Worm (Caenorhabditis elegans): ENCODE results near the gene pes-8.

pes-8 gene

ce11 chrX:9278653-9279052, 27.1 kb downstream of the pes-8 start, which contains the start of gene B0416.4:
TSS of gene B0416.4 (plus strand) at chrX:9278953.
- TF ChIP-seq lim-6 (tag; optimal IDR thresholded peaks at IDR 0.05) (no peak), pros-1 (tag; optimal IDR thresholded peaks at IDR 0.05) (no peak), ceh-31 (tag; optimal IDR thresholded peaks at IDR 0.05) (no peak), ceh-6 (GFP tag; optimal IDR thresholded peaks at IDR 0.05) (no peak), F13H6.1 (tag; optimal IDR thresholded peaks at IDR 0.05) (no peak), madf-2 (tag; optimal IDR thresholded peaks at IDR 0.05) (no peak), eyg-1 (tag; optimal IDR thresholded peaks at IDR 0.05) (no peak), C38D4.7 (GFP tag; optimal IDR thresholded peaks at IDR 0.05) (no peak), nhr-232 (tag; optimal IDR thresholded peaks at IDR 0.05) (no peak), lin-11 (tag; optimal IDR thresholded peaks at IDR 0.05) (no peak), ceh-24 (tag; optimal IDR thresholded peaks at IDR 0.05) (no peak), tbx-2 (tag; optimal IDR thresholded peaks at IDR 0.05) (no peak), ceh-18 (tag; optimal IDR thresholded peaks at IDR 0.05) (no peak)

- TF ChIP-seq sox-4 (tag; optimal IDR thresholded peaks at IDR 0.05) (no peak), T23F11.4 (GFP tag; optimal IDR thresholded peaks at IDR 0.05) (no peak), pag-3 (tag; optimal IDR thresholded peaks at IDR 0.05; ENCODE audit: borderline replicate concordance) (no peak), elt-4 (tag; optimal IDR thresholded peaks at IDR 0.05) (no peak), ceh-22 (tag; optimal IDR thresholded peaks at IDR 0.05) (no peak), unc-86 (tag; optimal IDR thresholded peaks at IDR 0.05) (no peak), Y22D7AL.16 (tag; optimal IDR thresholded peaks at IDR 0.05) (no peak), K02D7.2 (tag; optimal IDR thresholded peaks at IDR 0.05) (no peak), ttx-3 (tag; optimal IDR thresholded peaks at IDR 0.05) (no peak), rnt-1 (tag; optimal IDR thresholded peaks at IDR 0.05) (no peak), unc-3 (GFP tag; conservative IDR thresholded peaks at IDR 0.05) (no peak), unc-3 (tag; optimal IDR thresholded peaks at IDR 0.05) (no peak), hlh-8 (tag; optimal IDR thresholded peaks at IDR 0.05) (no peak), fkh-6 (tag; optimal IDR thresholded peaks at IDR 0.05) (no peak), nhr-232 (tag; optimal IDR thresholded peaks at IDR 0.05) (no peak), nhr-11 (tag; optimal IDR thresholded peaks at IDR 0.05) (no peak), ceh-31 (tag; optimal IDR thresholded peaks at IDR 0.05) (no peak), zip-5 (tag; optimal IDR thresholded peaks at IDR 0.05) (no peak), odd-2 (tag; optimal IDR thresholded peaks at IDR 0.05) (no peak)
Observed at ce11 chrX:9283026-9283425, 31.4 kb downstream of the pes-8 start, which contains the start of gene B0416.11. TSS of gene B0416.11 (minus strand) at chrX:9283126.

ce11 chrX:9291345-9291744, 39.8 kb downstream of the pes-8 start, which contains the start of gene B0416.3:
TSS of gene B0416.3 (plus strand) at chrX:9291645.
- TF ChIP-seq npax-4 (tag; optimal IDR thresholded peaks at IDR 0.05) = no peak
- TF ChIP-seq ceh-48 (tag; optimal IDR thresholded peaks at IDR 0.05) = no peak
- no peak for TF ChIP-seq ceh-6 (GFP tag; optimal IDR thresholded peaks at IDR 0.05)
- TF ChIP-seq ceh-31 (tag; optimal IDR thresholded peaks at IDR 0.05) = no peak
- no peak for TF ChIP-seq unc-42 (tag; optimal IDR thresholded peaks at IDR 0.05)
- TF ChIP-seq pha-4 (tag; optimal IDR thresholded peaks at IDR 0.05) = no peak
- no peak for TF ChIP-seq sox-4 (tag; optimal IDR thresholded peaks at IDR 0.05)
- TF ChIP-seq ceh-14 (tag; optimal IDR thresholded peaks at IDR 0.05) = no peak
- TF ChIP-seq lin-11 (tag; optimal IDR thresholded peaks at IDR 0.05) = no peak
- TF ChIP-seq nhr-11 (tag; optimal IDR thresholded peaks at IDR 0.05) = no peak
- TF ChIP-seq T23F11.4 (GFP tag; optimal IDR thresholded peaks at IDR 0.05) = no peak
- no peak for TF ChIP-seq ref-2 (tag; optimal IDR thresholded peaks at IDR 0.05)
- no peak for TF ChIP-seq che-1 (tag; optimal IDR thresholded peaks at IDR 0.05)
- no peak for TF ChIP-seq tbx-2 (tag; optimal IDR thresholded peaks at IDR 0.05)
- TF ChIP-seq ttx-3 (tag; optimal IDR thresholded peaks at IDR 0.05) = no peak
- no peak for TF ChIP-seq tbx-7 (tag; optimal IDR thresholded peaks at IDR 0.05)

- no peak for TF ChIP-seq gmeb-2 (tag; optimal IDR thresholded peaks at IDR 0.05)
- no peak for TF ChIP-seq unc-42 (tag; optimal IDR thresholded peaks at IDR 0.05)
- TF ChIP-seq ztf-16 (tag; optimal IDR thresholded peaks at IDR 0.05) = no peak
- TF ChIP-seq elt-2 (tag; optimal IDR thresholded peaks at IDR 0.05) = no peak
- TF ChIP-seq ceh-18 (tag; optimal IDR thresholded peaks at IDR 0.05) = no peak
- no peak for TF ChIP-seq fkh-6 (tag; optimal IDR thresholded peaks at IDR 0.05)
- no peak for TF ChIP-seq lin-11 (tag; optimal IDR thresholded peaks at IDR 0.05)
- TF ChIP-seq ceh-9 (tag; optimal IDR thresholded peaks at IDR 0.05) = no peak
- TF ChIP-seq ref-2 (tag; optimal IDR thresholded peaks at IDR 0.05) = no peak
- TF ChIP-seq madf-2 (tag; optimal IDR thresholded peaks at IDR 0.05) = no peak
- TF ChIP-seq ceh-22 (tag; optimal IDR thresholded peaks at IDR 0.05) = no peak
- TF ChIP-seq sox-4 (tag; optimal IDR thresholded peaks at IDR 0.05) = no peak
Observed at ce11 chrX:9295471-9295870, 43.9 kb downstream of the pes-8 start.
